Worm (Caenorhabditis elegans) whole organism, young adult: ENCODE data around the gene Y38H8A.2.

Experiments used
- D2030.7 ChIP-seq: fragments of 200-800 bp; sonication (Bioruptor generic); IDR thresholded peaks from 2 replicates; pipeline ENCODE4 v1.3.6; 2022; ENCODE audit warnings: missing genetic modification reagents, missing genetic modification characterization, missing compliant biosample characterization
- Y95B8A.8 ChIP-seq: fragments of 200-800 bp; sonication (Bioruptor generic); IDR thresholded peaks from 2 replicates; pipeline ENCODE4 v1.3.6; 2022; ENCODE audit warnings: missing genetic modification reagents, missing genetic modification characterization, missing compliant biosample characterization
- ama-1 ChIP-seq, 3 experiments: fragments of 150-350 bp in 1 of 3; sonication (generic microtip) in 2 of 3; optimal IDR thresholded peaks; 2 replicates each; lab custom pipeline; 2014 to 2018; ENCODE audit warnings: missing biosample characterization in 2 of 3, missing genetic modification characterization in 2 of 3, missing genetic modification reagents in 2 of 3
- aptf-3 ChIP-seq: fragments of 200-800 bp; sonication (Bioruptor generic); IDR thresholded peaks from 2 replicates; pipeline ENCODE4 v1.3.6; 2022; ENCODE audit warnings: missing genetic modification characterization, missing compliant biosample characterization
- attf-3 ChIP-seq: fragments of 200-800 bp; sonication (Bioruptor generic); conservative IDR thresholded peaks from 2 replicates; pipeline ENCODE4 v1.3.6; 2022; ENCODE audit warnings: missing genetic modification reagents, missing genetic modification characterization, missing compliant biosample characterization
- attf-6 ChIP-seq: fragments of 200-800 bp; sonication (Bioruptor generic); IDR thresholded peaks from 2 replicates; pipeline ENCODE4 v1.3.6; 2022; ENCODE audit warnings: missing genetic modification reagents, missing genetic modification characterization, missing compliant biosample characterization
- cebp-2 ChIP-seq: fragments of 200-800 bp; sonication (Bioruptor generic); IDR thresholded peaks from 2 replicates; pipeline ENCODE4 v1.3.6; 2022; ENCODE audit warnings: missing genetic modification characterization, missing compliant biosample characterization
- ceh-40 ChIP-seq: fragments of 200-800 bp; sonication (Bioruptor generic); IDR thresholded peaks from 2 replicates; pipeline ENCODE4 v1.3.6; 2022; ENCODE audit warnings: missing genetic modification characterization, missing compliant biosample characterization
- dox-1 ChIP-seq: fragments of 200-800 bp; sonication (Bioruptor generic); IDR thresholded peaks from 2 replicates; pipeline ENCODE4 v1.3.6; 2022; ENCODE audit warnings: missing genetic modification reagents, missing genetic modification characterization, missing compliant biosample characterization
- egl-44 ChIP-seq: fragments of 200-800 bp; sonication (Bioruptor generic); IDR thresholded peaks from 2 replicates; pipeline ENCODE4 v1.3.6; 2022; ENCODE audit warnings: missing genetic modification reagents, missing genetic modification characterization, missing compliant biosample characterization
- egrh-3 ChIP-seq: fragments of 200-800 bp; sonication (Bioruptor generic); IDR thresholded peaks from 2 replicates; pipeline ENCODE4 v1.3.6; 2022; ENCODE audit warnings: missing genetic modification reagents, missing genetic modification characterization, missing compliant biosample characterization
- hlh-26 ChIP-seq: fragments of 200-800 bp; sonication (Bioruptor generic); conservative IDR thresholded peaks from 2 replicates; pipeline ENCODE4 v1.3.6; 2022; ENCODE audit warnings: missing genetic modification reagents, missing genetic modification characterization, missing compliant biosample characterization
- hmg-1.2 ChIP-seq: fragments of 200-800 bp; sonication (Bioruptor generic); IDR thresholded peaks from 2 replicates; pipeline ENCODE4 v1.3.6; 2022; ENCODE audit warnings: missing genetic modification reagents, missing genetic modification characterization, missing compliant biosample characterization
- let-607 ChIP-seq, 2 experiments: fragments of 200-800 bp in 1 of 2; sonication (Bioruptor generic) in 1 of 2; sonication (generic microtip) in 1 of 2; optimal IDR thresholded peaks; 2 replicates each; lab custom pipeline; 2016 to 2018; ENCODE audit warnings: mild to moderate bottlenecking in 2 of 2, missing compliant biosample characterization in 2 of 2, missing genetic modification characterization in 2 of 2, moderate library complexity in 2 of 2, missing genotype in 1 of 2
- lin-35 ChIP-seq, 3 experiments: fragments of 150-350 bp in 2 of 3; sonication (generic microtip) in 1 of 3; optimal IDR thresholded peaks; 2 replicates each; lab custom pipeline; 2014 to 2018; ENCODE audit warnings: missing biosample characterization in 3 of 3, missing genetic modification characterization in 3 of 3, missing genetic modification reagents in 3 of 3
- madf-3 ChIP-seq: fragments of 200-800 bp; sonication (Bioruptor generic); IDR thresholded peaks from 2 replicates; pipeline ENCODE4 v1.3.6; 2022; ENCODE audit warnings: missing genetic modification reagents, missing genetic modification characterization, missing compliant biosample characterization
- madf-6 ChIP-seq: fragments of 200-800 bp; sonication (Bioruptor generic); IDR thresholded peaks from 2 replicates; pipeline ENCODE4 v1.3.6; 2022; ENCODE audit warnings: missing genetic modification reagents, missing genetic modification characterization, missing compliant biosample characterization
- mcd-1 ChIP-seq: fragments of 200-800 bp; sonication (Bioruptor generic); IDR thresholded peaks from 2 replicates; pipeline ENCODE4 v1.3.6; 2022; ENCODE audit warnings: missing genetic modification reagents, missing genetic modification characterization, missing compliant biosample characterization
- nhr-90 ChIP-seq: sonication (generic microtip); optimal IDR thresholded peaks from 2 replicates; lab custom pipeline; 2016; ENCODE audit warnings: missing genotype, mild to moderate bottlenecking, missing genetic modification characterization, missing compliant biosample characterization
- rpc-1 ChIP-seq, 2 experiments: fragments of 150-350 bp in 1 of 2; sonication (generic microtip) in 1 of 2; optimal IDR thresholded peaks; 2 replicates each; lab custom pipeline; 2014 to 2018; ENCODE audit warnings: missing biosample characterization in 1 of 2, missing genetic modification characterization in 1 of 2, missing genetic modification reagents in 1 of 2, missing genotype in 1 of 2
- sdz-38 ChIP-seq: sonication (generic microtip); optimal IDR thresholded peaks from 2 replicates; lab custom pipeline; 2016; ENCODE audit warnings: missing genotype, missing genetic modification characterization, missing compliant biosample characterization
- sea-2 ChIP-seq: fragments of 200-800 bp; sonication (Bioruptor generic); IDR thresholded peaks from 2 replicates; pipeline ENCODE4 v1.3.6; 2022; ENCODE audit warnings: missing genetic modification characterization, missing compliant biosample characterization
- snpc-1.3 ChIP-seq: sonication (generic microtip); optimal IDR thresholded peaks from 2 replicates; lab custom pipeline; 2017; ENCODE audit warnings: missing genetic modification characterization, mild to moderate bottlenecking, missing compliant biosample characterization, antibody characterized with exemption, moderate library complexity, missing genotype, missing genetic modification reagents; ENCODE audit not compliant: insufficient read depth
- snpc-4 ChIP-seq, 5 experiments: fragments of 150-350 bp in 1 of 5; sonication (generic microtip) in 4 of 5; optimal IDR thresholded peaks; 2 replicates each; lab custom pipeline; 2014 to 2018; ENCODE audit warnings: missing genetic modification characterization in 5 of 5, missing biosample characterization in 3 of 5, antibody characterized with exemption in 2 of 5, mild to moderate bottlenecking in 2 of 5, missing compliant biosample characterization in 2 of 5, missing genotype in 2 of 5, moderate library complexity in 2 of 5, missing genetic modification reagents in 1 of 5
- tlf-1 ChIP-seq: fragments of 200-800 bp; sonication (Bioruptor generic); optimal IDR thresholded peaks from 2 replicates; lab custom pipeline; 2018; ENCODE audit warnings: mild to moderate bottlenecking, missing genetic modification characterization, missing compliant biosample characterization
- ztf-18 ChIP-seq: sonication (generic microtip); optimal IDR thresholded peaks from 2 replicates; lab custom pipeline; 2016; ENCODE audit warnings: missing genotype, mild to moderate bottlenecking, missing genetic modification characterization, missing compliant biosample characterization
- ztf-25 ChIP-seq: fragments of 200-800 bp; sonication (Bioruptor generic); IDR thresholded peaks from 2 replicates; pipeline ENCODE4 v1.3.6; 2022; ENCODE audit warnings: missing genetic modification reagents, missing genetic modification characterization, missing compliant biosample characterization

The Y38H8A.2 gene

DNA sequence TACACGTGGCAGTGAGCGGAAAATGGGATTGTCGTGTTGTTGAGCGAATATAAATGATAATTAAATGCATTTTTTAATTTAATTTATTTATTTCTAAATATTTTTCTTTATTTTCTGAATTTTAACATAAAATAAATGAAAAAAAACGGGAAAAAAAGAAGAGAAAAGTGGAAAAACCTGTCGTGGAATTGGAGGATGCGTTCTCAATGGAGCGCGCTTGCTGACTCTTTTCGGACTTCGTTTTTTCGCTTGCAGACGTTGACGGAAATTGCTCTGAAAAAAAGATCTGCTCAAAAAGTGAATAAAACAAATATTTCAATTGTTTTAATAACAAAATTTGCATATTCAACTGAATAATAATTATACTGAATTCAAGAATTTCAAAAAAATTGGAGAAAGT lies 20.7 kb upstream of the Y38H8A.2 start:
- TF ChIP-seq hlh-26 (GFP tag; lab: Robert Waterston, UW) (no peak), hmg-1.2 (no peak), ztf-18 (tag; lab: Kevin White, UChicago) (peak; percentile 18), let-607 (tag; optimal IDR thresholded peaks at IDR 0.05; lab: Kevin White, UChicago) (peak; percentile 75 to 93), nhr-90 (tag; lab: Kevin White, UChicago) (no peak), tlf-1 (GFP tag; lab: Kevin White, UChicago) (no peak), snpc-4 (GFP tag; optimal IDR thresholded peaks at IDR 0.05; lab: Kevin White, UChicago) (no peak), snpc-4 (tag; optimal IDR thresholded peaks at IDR 0.05; lab: Kevin White, UChicago) (peak in 1 of 4 experiments; percentile 39), aptf-3 (GFP tag; lab: Robert Waterston, UW) (no peak), mcd-1 (peak; percentile 88), madf-6 (GFP tag; lab: Robert Waterston, UW) (no peak)

- no peak for TF ChIP-seq rpc-1 (optimal IDR thresholded peaks at IDR 0.05; lab: Kevin White, UChicago)
- no peak for TF ChIP-seq rpc-1 (tag; optimal IDR thresholded peaks at IDR 0.05; lab: Kevin White, UChicago)
- TF ChIP-seq hmg-1.2: no peak
- TF ChIP-seq sea-2 (GFP tag; lab: Robert Waterston, UW): no peak
Measured at ce11 chrIV:13454698-13455097, 19.5 kb upstream of the Y38H8A.2 start, which contains the start of gene uso-1. uso-1 (minus strand) TSS chrIV:13454798.

- peak; percentile 25; the same call in 1 of the 2 replicates for TF ChIP-seq egrh-3 (GFP tag; lab: Robert Waterston, UW)
- TF ChIP-seq dox-1 (GFP tag; lab: Robert Waterston, UW): peak; percentile 42; the same call in 1 of the 2 replicates
Measured at ce11 chrIV:13455200-13455599, 19.0 kb upstream of the Y38H8A.2 start, which contains the start of gene Y38H8A.7. Y38H8A.7 (plus strand) TSS chrIV:13455500.

DNA sequence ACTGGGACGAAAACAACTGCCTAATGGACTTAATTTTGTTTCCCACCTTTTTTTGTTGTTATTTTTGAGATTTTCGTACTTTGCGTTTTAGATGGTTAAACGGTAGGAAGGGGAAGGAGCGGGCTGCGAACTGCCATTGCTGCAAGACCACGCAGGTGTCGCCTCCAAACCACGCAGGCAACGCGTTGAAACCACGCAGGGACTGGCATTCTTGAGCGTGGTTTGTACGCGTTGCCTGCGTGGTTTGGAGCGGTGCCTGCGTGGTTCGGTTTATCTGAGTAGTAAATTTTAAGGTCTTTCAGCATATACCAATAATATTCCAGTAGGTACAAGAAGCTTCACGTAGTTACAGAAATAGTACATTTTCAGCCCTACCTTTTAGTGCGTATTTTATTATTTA lies 18.1 kb upstream of the Y38H8A.2 start:
- TF ChIP-seq ztf-25 (GFP tag; lab: Robert Waterston, UW) (0 out of 2 replicates have a peak, but pooled peaks have one; percentile 44), cebp-2 (GFP tag; lab: Robert Waterston, UW) (peak; percentile 91), Y95B8A.8 (0 out of 2 replicates have a peak, but pooled peaks have one; percentile 12)
- TF ChIP-seq, all 124 proteins: peak for 3; not testable (repeated sequence) for 121

DNA sequence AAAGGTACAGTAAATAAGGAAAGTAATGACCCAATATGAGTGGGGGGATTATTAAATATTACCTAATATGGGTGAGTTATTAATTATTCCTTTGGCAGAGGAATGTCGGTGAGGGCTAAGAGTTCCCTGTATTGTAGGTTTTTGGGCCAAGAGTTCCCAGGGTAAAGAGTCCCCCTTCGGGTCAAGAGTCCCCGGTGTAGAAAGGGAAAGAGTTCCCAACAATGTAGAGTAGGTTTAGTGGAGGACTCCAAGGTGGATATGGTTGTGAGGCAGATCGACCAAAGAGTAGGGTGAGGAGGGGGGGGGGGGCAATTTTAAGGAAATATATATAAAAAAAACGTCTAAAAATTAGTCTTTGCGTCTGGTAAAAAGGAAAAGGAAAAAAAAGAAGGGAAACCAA lies 17.3 kb upstream of the Y38H8A.2 start:
- TF ChIP-seq ama-1 (optimal IDR thresholded peaks at IDR 0.05; lab: Kevin White, UChicago): no peak
- no peak for TF ChIP-seq ama-1 (GFP tag; optimal IDR thresholded peaks at IDR 0.05; lab: Kevin White, UChicago)
- no peak for TF ChIP-seq madf-3 (GFP tag; lab: Robert Waterston, UW)
- TF ChIP-seq mcd-1: no peak
- no peak for TF ChIP-seq Y95B8A.8
- no peak for TF ChIP-seq lin-35 (GFP tag; optimal IDR thresholded peaks at IDR 0.05; lab: Kevin White, UChicago)
- TF ChIP-seq cebp-2 (GFP tag; lab: Robert Waterston, UW): 0 out of 2 replicates have a peak, but pooled peaks have one; percentile 69
- TF ChIP-seq madf-6 (GFP tag; lab: Robert Waterston, UW): peak; percentile 51; the same call in 1 of the 2 replicates
- TF ChIP-seq ceh-40 (GFP tag; lab: Robert Waterston, UW): 0 out of 2 replicates have a peak, but pooled peaks have one; percentile 44
- TF ChIP-seq sdz-38 (tag; lab: Kevin White, UChicago): no peak
- TF ChIP-seq attf-3 (GFP tag; lab: Robert Waterston, UW): no peak
- TF ChIP-seq attf-6: peak; percentile 33; the same call in 1 of the 2 replicates
- no peak for TF ChIP-seq snpc-1.3 (tag; lab: Kevin White, UChicago)
- TF ChIP-seq D2030.7 (GFP tag; lab: Robert Waterston, UW): 0 out of 2 replicates have a peak, but pooled peaks have one; percentile 30
- no peak for TF ChIP-seq egl-44 (GFP tag; lab: Robert Waterston, UW)
